Fruit fly (Drosophila melanogaster): ENCODE measurements around the gene Nedd8.

The Nedd8 gene

DNA sequence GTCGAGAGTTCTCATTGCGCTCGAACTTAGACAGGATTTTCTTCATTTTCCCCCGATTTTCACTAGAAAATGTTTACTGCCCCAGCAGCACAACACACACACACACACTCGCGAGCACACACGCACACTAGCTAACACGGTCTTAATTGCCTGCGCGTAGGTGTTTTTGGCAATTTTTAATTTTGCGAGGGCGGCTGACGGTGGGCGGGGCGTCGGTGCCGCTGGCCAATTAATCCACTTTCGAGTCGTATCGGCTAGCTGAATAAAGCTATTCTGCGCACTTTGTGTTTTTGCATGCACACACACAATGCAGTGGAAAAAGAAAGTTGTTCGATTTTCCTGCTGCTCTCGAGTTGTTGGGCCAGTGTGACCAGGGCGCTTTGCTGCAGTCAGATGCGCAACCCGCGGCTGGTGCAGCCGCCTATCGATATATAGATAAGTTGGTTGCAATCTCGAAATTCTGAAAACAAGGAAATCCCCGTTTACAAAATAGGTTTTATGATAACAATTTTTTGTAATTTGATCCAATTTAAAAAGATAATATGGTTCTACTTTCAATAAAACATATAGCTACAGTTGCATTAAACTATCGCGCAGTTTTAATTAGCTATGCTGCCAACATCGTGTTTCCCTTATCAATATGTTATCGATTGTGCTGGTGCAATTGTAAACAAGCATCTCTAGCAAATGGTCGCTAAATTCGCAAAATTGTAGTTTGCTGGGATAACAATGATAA, 16.9 kb upstream of the Nedd8 start, which contains the start of the genes Nak and Tango6 (continued):
- TF ChIP-seq Deaf1 (tag; optimal IDR thresholded peaks at IDR 0.05) (no peak), NC2α (GFP tag; optimal IDR thresholded peaks at IDR 0.05) (no peak), mirr (GFP tag; optimal IDR thresholded peaks at IDR 0.05) (no peak), exex (tag; optimal IDR thresholded peaks at IDR 0.05) (peak; percentile 9), CG4730 (GFP tag; IDR thresholded peaks at IDR 0.05) (no peak), CG12659 (GFP tag; optimal IDR thresholded peaks at IDR 0.05) (peak; percentile 68), sd (tag; optimal IDR thresholded peaks at IDR 0.05) (peak; percentile 36), Oaz (GFP tag; IDR thresholded peaks at IDR 0.05) (no peak), CG15601 (tag; optimal IDR thresholded peaks at IDR 0.05) (peak; percentile 50), HmgZ (tag; optimal IDR thresholded peaks at IDR 0.05) (peak; percentile 13), gro (GFP tag; optimal IDR thresholded peaks at IDR 0.05) (peak; percentile 15), Opbp (GFP tag; IDR thresholded peaks at IDR 0.05; ENCODE audit: partially characterized antibody) (peak; percentile 77), CG1647 (GFP tag; optimal IDR thresholded peaks at IDR 0.05) (peak; percentile 11), Pdp1 (GFP tag; optimal IDR thresholded peaks at IDR 0.05) (peak in 1 of 2 experiments; percentile 54), CG14710 (tag; optimal IDR thresholded peaks at IDR 0.05) (peak; percentile 80), yki (optimal IDR thresholded peaks at IDR 0.05) (no peak), CG1529 (GFP tag; optimal IDR thresholded peaks at IDR 0.05) (no peak), bbx (GFP tag; IDR thresholded peaks at IDR 0.05; ENCODE audit: partially characterized antibody) (peak; percentile 83), CG9876 (GFP tag; optimal IDR thresholded peaks at IDR 0.05) (peak; percentile 3), tll (GFP tag; optimal IDR thresholded peaks at IDR 0.05) (peak; percentile 49 to 87), CG34376 (GFP tag; optimal IDR thresholded peaks at IDR 0.05) (peak; percentile 37), sens (GFP tag) (peak; percentile 89), H2.0 (GFP tag; IDR thresholded peaks at IDR 0.05) (no peak), prd (optimal IDR thresholded peaks at IDR 0.05) (no peak), prd (GFP tag; IDR thresholded peaks at IDR 0.05) (peak; percentile 33; the same call in 1 of the 3 replicates), psq (GFP tag; optimal IDR thresholded peaks at IDR 0.05) (no peak), CG17829 (tag; optimal IDR thresholded peaks at IDR 0.05) (peak; percentile 64), ttk (GFP tag; IDR thresholded peaks at IDR 0.05) (no peak), Camta (GFP tag; optimal IDR thresholded peaks at IDR 0.05) (peak; percentile 40), Nf-YB (GFP tag; optimal IDR thresholded peaks at IDR 0.05) (peak; percentile 16), CG10267 (tag; optimal IDR thresholded peaks at IDR 0.05) (peak; percentile 76), org-1 (GFP tag; optimal IDR thresholded peaks at IDR 0.05) (no peak), unpg (GFP tag; optimal IDR thresholded peaks at IDR 0.05) (peak; percentile 11), pho (GFP tag; optimal IDR thresholded peaks at IDR 0.05) (peak; percentile 32), twi (tag; optimal IDR thresholded peaks at IDR 0.05) (peak; percentile 39), CG6689 (GFP tag; IDR thresholded peaks at IDR 0.05) (no peak), ato (GFP tag; IDR thresholded peaks at IDR 0.05; ENCODE audit: partially characterized antibody) (peak; percentile 62; the same call in 1 of the 2 replicates), Bgb (GFP tag; IDR thresholded peaks at IDR 0.05; ENCODE audit: partially characterized antibody) (peak; percentile 87), fd96Cb (tag; optimal IDR thresholded peaks at IDR 0.05) (no peak), CG12744 (GFP tag; optimal IDR thresholded peaks at IDR 0.05) (no peak), HLH54F (GFP tag; optimal IDR thresholded peaks at IDR 0.05) (peak; percentile 36), caup (GFP tag; optimal IDR thresholded peaks at IDR 0.05; ENCODE audit: severe bottlenecking) (no peak), CG9797 (GFP tag; optimal IDR thresholded peaks at IDR 0.05) (peak; percentile 92), Sin3A (optimal IDR thresholded peaks at IDR 0.05) (peak; percentile 99), lbe (GFP tag; optimal IDR thresholded peaks at IDR 0.05) (peak; percentile 35), CG34224 (GFP tag; IDR thresholded peaks at IDR 0.05; ENCODE audit: partially characterized antibody) (peak; percentile 96), eyg (GFP tag; optimal IDR thresholded peaks at IDR 0.05) (no peak), Blimp-1 (GFP tag; optimal IDR thresholded peaks at IDR 0.05) (peak; percentile 54), kay (GFP tag; optimal IDR thresholded peaks at IDR 0.05) (no peak)

Data from whole organism, embryonic.